Worm (Caenorhabditis elegans): ENCODE results near the gene R10E4.1.

DNA sequence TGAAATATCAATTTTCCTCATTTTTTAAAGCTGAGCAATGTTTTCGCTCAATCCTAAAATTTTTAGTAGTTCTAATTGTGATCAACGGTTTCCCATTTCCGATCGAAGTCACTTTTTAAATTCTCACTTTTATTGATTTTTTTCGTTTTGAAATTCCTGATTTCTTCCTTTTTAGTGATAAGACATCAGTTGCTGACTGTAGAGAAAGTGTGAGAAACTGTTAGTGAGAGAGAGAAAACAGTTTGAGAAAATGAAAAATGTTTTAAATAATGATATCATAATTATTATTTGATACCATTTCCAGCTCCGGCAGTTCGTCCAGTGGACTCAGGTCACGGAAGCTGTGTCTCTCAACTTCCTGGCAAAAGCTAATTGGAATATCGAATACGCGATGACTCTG lies 45.0 kb downstream of the R10E4.1 start:
- TF ChIP-seq lim-6 (tag; optimal IDR thresholded peaks at IDR 0.05) (no peak), ets-4 (tag; optimal IDR thresholded peaks at IDR 0.05) (no peak), unc-86 (tag; optimal IDR thresholded peaks at IDR 0.05) (no peak)

Data from whole organism, late embryonic.